Fruit fly (Drosophila melanogaster): ENCODE results near the gene CG31909.
A peak's percentile ranks its signal among the peaks of the same experiment; 100 is the strongest.

DNA sequence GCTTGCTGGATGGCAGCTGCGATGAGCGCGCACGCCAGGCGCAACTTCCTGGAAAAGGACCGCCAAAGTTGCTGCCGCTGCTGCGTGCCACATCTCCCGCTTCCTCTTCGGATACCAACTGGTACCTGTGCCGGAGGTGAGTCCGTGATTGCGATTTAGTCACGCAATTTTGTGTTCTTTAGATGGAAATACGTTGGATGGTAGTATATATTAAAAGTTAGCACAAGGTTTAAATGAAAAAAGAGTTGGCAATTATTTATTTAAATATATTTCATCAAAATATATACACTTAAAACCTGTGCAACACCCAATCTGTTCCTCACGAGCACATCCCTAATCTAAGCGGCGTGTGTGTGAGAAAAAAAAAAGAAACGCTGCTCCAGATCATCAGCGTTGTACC, 33.3 kb downstream of the CG31909 start:
- TF ChIP-seq CG14655 (GFP tag; optimal IDR thresholded peaks at IDR 0.05), result peak; percentile 48
- peak; percentile 30 for TF ChIP-seq CG9948 (tag; optimal IDR thresholded peaks at IDR 0.05)
